Fruit fly (Drosophila melanogaster) whole organism, embryonic: Measurements from ENCODE around the gene CG8369.

Source experiments
- Adf1 ChIP-seq: fragments of 200-800 bp; sonication (Bioruptor generic); IDR thresholded peaks from 2 replicates; pipeline ENCODE4 v1.3.6; 2022; ENCODE audit warnings: missing biosample characterization, missing genetic modification characterization
- B-H1 ChIP-seq: fragments of 200-800 bp; sonication (Bioruptor generic); IDR thresholded peaks from 3 replicates; pipeline ENCODE4 v1.3.6; 2022; ENCODE audit warnings: missing biosample characterization, missing genetic modification characterization
- CG10543 ChIP-seq: fragments of 200-800 bp; sonication (Bioruptor generic); optimal IDR thresholded peaks from 3 replicates; lab custom pipeline; 2017; ENCODE audit warnings: missing biosample characterization, mild to moderate bottlenecking, missing genetic modification characterization, moderate library complexity
- CG12104 ChIP-seq: fragments of 200-800 bp; sonication (Bioruptor generic); optimal IDR thresholded peaks from 3 replicates; lab custom pipeline; 2016; ENCODE audit warnings: missing biosample characterization, missing genetic modification characterization
- CG12236 ChIP-seq: fragments of 200-800 bp; sonication (Bioruptor generic); optimal IDR thresholded peaks from 2 replicates; lab custom pipeline; 2016; ENCODE audit warnings: missing biosample characterization, missing genetic modification characterization
- CG1233 ChIP-seq: fragments of 200-800 bp; sonication (Bioruptor generic); optimal IDR thresholded peaks from 4 replicates; lab custom pipeline; 2018; ENCODE audit warnings: missing biosample characterization, mild to moderate bottlenecking, missing genetic modification characterization
- CG13894 ChIP-seq: fragments of 200-800 bp; sonication (Bioruptor generic); optimal IDR thresholded peaks from 3 replicates; lab custom pipeline; 2018; ENCODE audit warnings: missing biosample characterization, mild to moderate bottlenecking, missing genetic modification characterization, moderate library complexity
- CG15514 ChIP-seq: fragments of 200-800 bp; sonication (Bioruptor generic); optimal IDR thresholded peaks from 3 replicates; lab custom pipeline; 2017; ENCODE audit warnings: missing biosample characterization, missing genetic modification characterization, mild to moderate bottlenecking, moderate library complexity, missing genetic modification reagents
- CG17186 ChIP-seq: fragments of 200-800 bp; sonication (Bioruptor generic); optimal IDR thresholded peaks from 3 replicates; lab custom pipeline; 2017; ENCODE audit warnings: missing biosample characterization, missing genetic modification reagents, missing genetic modification characterization
- CG17361 ChIP-seq: fragments of 200-800 bp; sonication (Bioruptor generic); IDR thresholded peaks from 3 replicates; pipeline ENCODE4 v1.3.6; 2022; ENCODE audit warnings: missing biosample characterization, missing genetic modification characterization
- CG18599 ChIP-seq: fragments of 200-800 bp; sonication (Bioruptor generic); optimal IDR thresholded peaks from 3 replicates; lab custom pipeline; 2017; ENCODE audit warnings: missing biosample characterization, missing genetic modification characterization, mild to moderate bottlenecking, moderate library complexity, missing genetic modification reagents
- CG2199 ChIP-seq: fragments of 200-800 bp; sonication (Bioruptor generic); IDR thresholded peaks from 3 replicates; pipeline ENCODE4 v1.3.6; 2022; ENCODE audit warnings: missing biosample characterization, missing genetic modification characterization
- CG2202 ChIP-seq: fragments of 200-800 bp; sonication (Bioruptor generic); optimal IDR thresholded peaks from 2 replicates; lab custom pipeline; 2018; ENCODE audit warnings: missing biosample characterization, mild to moderate bottlenecking, missing genetic modification characterization
- CG2678 ChIP-seq: fragments of 200-800 bp; sonication (Bioruptor generic); optimal IDR thresholded peaks from 3 replicates; lab custom pipeline; 2019; ENCODE audit warnings: missing biosample characterization, mild to moderate bottlenecking, missing genetic modification characterization, moderate library complexity
- CG32767 ChIP-seq: fragments of 200-800 bp; sonication (Bioruptor generic); IDR thresholded peaks from 2 replicates; pipeline ENCODE4 v1.3.6; 2022; ENCODE audit warnings: missing biosample characterization, missing genetic modification characterization
- CG34376 ChIP-seq: fragments of 200-800 bp; sonication (Bioruptor generic); optimal IDR thresholded peaks from 2 replicates; lab custom pipeline; 2018; ENCODE audit warnings: missing biosample characterization, mild to moderate bottlenecking, missing genetic modification characterization
- CG42726 ChIP-seq: fragments of 200-800 bp; sonication (Bioruptor generic); IDR thresholded peaks from 2 replicates; pipeline ENCODE4 v1.3.6; 2022; ENCODE audit warnings: missing biosample characterization, missing genetic modification characterization; ENCODE audit not compliant: partially characterized antibody
- CG4360 ChIP-seq: fragments of 200-800 bp; sonication (Bioruptor generic); IDR thresholded peaks from 2 replicates; pipeline ENCODE4 v1.3.6; 2022; ENCODE audit warnings: missing biosample characterization, missing genetic modification characterization
- CG4707 ChIP-seq: fragments of 200-800 bp; sonication (Bioruptor generic); optimal IDR thresholded peaks from 2 replicates; lab custom pipeline; 2018; ENCODE audit warnings: missing biosample characterization, mild to moderate bottlenecking, missing genetic modification characterization, moderate library complexity
- CG7987 ChIP-seq: fragments of 200-800 bp; sonication (Bioruptor generic); optimal IDR thresholded peaks from 2 replicates; lab custom pipeline; 2018; ENCODE audit warnings: missing biosample characterization, mild to moderate bottlenecking, missing genetic modification characterization, moderate library complexity
- CG8359 ChIP-seq: fragments of 200-800 bp; sonication (Bioruptor generic); optimal IDR thresholded peaks from 2 replicates; lab custom pipeline; 2017; ENCODE audit warnings: missing biosample characterization, mild to moderate bottlenecking, missing genetic modification characterization, borderline replicate concordance
- ERR ChIP-seq: fragments of 200-800 bp; sonication (Bioruptor generic); optimal IDR thresholded peaks from 2 replicates; lab custom pipeline; 2016; ENCODE audit warnings: missing biosample characterization, missing genetic modification characterization
- Fer2 ChIP-seq: fragments of 200-800 bp; sonication (Bioruptor generic); optimal IDR thresholded peaks from 2 replicates; lab custom pipeline; 2018; ENCODE audit warnings: missing biosample characterization, mild to moderate bottlenecking, missing genetic modification characterization, moderate library complexity
- Max ChIP-seq: fragments of 200-800 bp; sonication (Bioruptor generic); optimal IDR thresholded peaks from 2 replicates; lab custom pipeline; 2016; ENCODE audit warnings: missing biosample characterization, mild to moderate bottlenecking, missing genetic modification characterization
- Med ChIP-seq: fragments of 200-800 bp; sonication (Bioruptor generic); peaks from one replicate; lab custom pipeline; 2016; ENCODE audit warnings: missing biosample characterization, missing genetic modification characterization, mild to moderate bottlenecking, inconsistent platforms, moderate library complexity
- Mrtf ChIP-seq: fragments of 200-800 bp; sonication (Bioruptor generic); IDR thresholded peaks from 3 replicates; pipeline ENCODE4 v1.3.6; 2022; ENCODE audit warnings: missing biosample characterization, missing genetic modification characterization
- Optix ChIP-seq: fragments of 200-800 bp; sonication (Bioruptor generic); IDR thresholded peaks from 3 replicates; pipeline ENCODE4 v1.3.6; 2022; ENCODE audit warnings: missing biosample characterization, missing genetic modification characterization
- Rfx ChIP-seq: fragments of 200-800 bp; sonication (Bioruptor generic); IDR thresholded peaks from 2 replicates; pipeline ENCODE4 v1.3.6; 2022; ENCODE audit warnings: missing biosample characterization, missing genetic modification characterization
- Side ChIP-seq: fragments of 200-800 bp; sonication (Bioruptor generic); optimal IDR thresholded peaks from 2 replicates; lab custom pipeline; 2016; ENCODE audit warnings: missing biosample characterization, missing genetic modification characterization
- Stat92E ChIP-seq, 3 experiments: fragments of >200 bp in 2 of 3; fragments of 200-800 bp in 1 of 3; sonication (Bioruptor generic) in 1 of 3; optimal IDR thresholded peaks; 2 replicates each; lab custom pipeline; 2017 to 2019; ENCODE audit warnings: missing biosample characterization in 3 of 3, missing genetic modification characterization in 3 of 3, mild to moderate bottlenecking in 1 of 3, moderate library complexity in 1 of 3
- Vsx1 ChIP-seq: fragments of 200-800 bp; sonication (Bioruptor generic); optimal IDR thresholded peaks from 2 replicates; lab custom pipeline; 2017; ENCODE audit warnings: missing biosample characterization, mild to moderate bottlenecking, missing genetic modification characterization, missing genetic modification reagents
- Xrp1 ChIP-seq: fragments of 200-800 bp; sonication (Bioruptor generic); IDR thresholded peaks from 2 replicates; pipeline ENCODE4 v1.3.6; 2022; ENCODE audit warnings: missing biosample characterization, missing genetic modification characterization
- chm ChIP-seq: fragments of 200-800 bp; sonication (Bioruptor generic); IDR thresholded peaks from 2 replicates; pipeline ENCODE4 v1.3.6; 2022; ENCODE audit warnings: missing biosample characterization, missing genetic modification characterization
- croc ChIP-seq: fragments of 200-800 bp; sonication (Bioruptor generic); conservative IDR thresholded peaks from 3 replicates; pipeline ENCODE4 v1.3.6; 2022; ENCODE audit warnings: missing biosample characterization, missing genetic modification characterization
- dati ChIP-seq: fragments of 200-800 bp; sonication (Bioruptor generic); IDR thresholded peaks from 2 replicates; pipeline ENCODE4 v1.3.6; 2022; ENCODE audit warnings: missing biosample characterization, missing genetic modification characterization
- gro ChIP-seq: fragments of 200-800 bp; sonication (Bioruptor generic); optimal IDR thresholded peaks from 2 replicates; lab custom pipeline; 2016; ENCODE audit warnings: missing biosample characterization, missing genetic modification characterization
- lab ChIP-seq: fragments of 200-800 bp; sonication (Bioruptor generic); optimal IDR thresholded peaks from 3 replicates; lab custom pipeline; 2017; ENCODE audit warnings: missing biosample characterization, missing genetic modification characterization, mild to moderate bottlenecking, moderate library complexity, missing genetic modification reagents
- nmo ChIP-seq: fragments of 200-800 bp; sonication (Bioruptor generic); optimal IDR thresholded peaks from 2 replicates; lab custom pipeline; 2018; ENCODE audit warnings: missing biosample characterization, mild to moderate bottlenecking, missing genetic modification characterization, moderate library complexity
- shn ChIP-seq: fragments of 200-800 bp; sonication (Bioruptor generic); optimal IDR thresholded peaks from 3 replicates; lab custom pipeline; 2016; ENCODE audit warnings: missing biosample characterization, missing genetic modification characterization
- slbo ChIP-seq: fragments of 200-800 bp; sonication (Bioruptor generic); IDR thresholded peaks from 2 replicates; pipeline ENCODE4 v1.3.6; 2022; ENCODE audit warnings: missing biosample characterization, missing genetic modification characterization
- sna ChIP-seq: fragments of 200-800 bp; sonication (Bioruptor generic); IDR thresholded peaks from 2 replicates; pipeline ENCODE4 v1.3.6; 2022; ENCODE audit warnings: missing biosample characterization, missing genetic modification characterization; ENCODE audit not compliant: partially characterized antibody
- sug ChIP-seq: fragments of 200-800 bp; optimal IDR thresholded peaks from 2 replicates; lab custom pipeline; 2019; ENCODE audit warnings: missing biosample characterization, mild to moderate bottlenecking, missing genetic modification characterization, moderate library complexity
- twi ChIP-seq: fragments of 200-800 bp; optimal IDR thresholded peaks from 2 replicates; lab custom pipeline; 2019; ENCODE audit warnings: missing biosample characterization, mild to moderate bottlenecking, missing genetic modification characterization, moderate library complexity
- wek ChIP-seq: fragments of 200-800 bp; sonication (Bioruptor generic); optimal IDR thresholded peaks from 3 replicates; lab custom pipeline; 2018; ENCODE audit warnings: missing biosample characterization, mild to moderate bottlenecking, missing genetic modification characterization, moderate library complexity

Gene CG8369

DNA sequence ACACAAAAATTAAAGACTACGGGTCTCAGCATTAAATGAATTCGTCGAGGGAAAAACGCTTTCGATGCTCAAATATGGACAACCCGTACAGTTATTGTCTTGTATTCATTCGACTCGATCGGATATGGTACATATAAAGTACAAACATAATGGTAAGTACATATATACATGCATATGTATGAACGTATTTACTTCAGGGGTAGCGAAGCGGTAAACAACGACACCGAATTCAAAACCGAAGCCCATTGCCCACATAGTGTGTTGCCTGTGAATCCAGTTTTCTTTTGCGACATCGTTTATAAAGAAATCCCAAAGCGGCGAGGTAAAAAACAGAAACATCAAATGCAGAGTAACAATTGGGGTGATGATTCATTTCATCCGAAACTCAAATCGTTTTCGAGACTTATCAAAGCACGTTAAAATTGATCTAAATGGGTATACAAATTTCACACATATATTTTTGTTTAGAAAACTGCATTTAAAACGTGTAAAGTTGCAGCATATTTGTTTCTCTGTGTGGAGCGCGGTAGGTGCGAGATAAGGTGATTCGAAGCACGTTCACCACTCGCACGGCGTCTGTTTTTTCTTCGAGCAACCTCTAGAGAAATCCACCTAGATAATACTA is 9.4 kb upstream of the CG8369 start (continued):
- TF ChIP-seq CG12236 (no peak), shn (GFP tag; lab: Kevin White, UChicago) (peak; percentile 41), CG32767 (GFP tag; lab: Robert Waterston, UW) (peak; percentile 61; the same call in 1 of the 2 replicates), Max (GFP tag; lab: Kevin White, UChicago) (peak; percentile 31), croc (peak; percentile 27; the same call in 1 of the 3 replicates), dati (no peak), CG12104 (GFP tag; lab: Kevin White, UChicago) (no peak), CG17361 (GFP tag; lab: Robert Waterston, UW) (no peak), slbo (GFP tag; lab: Robert Waterston, UW) (peak; percentile 67)
- TF ChIP-seq, all 482 proteins: peak for 231

DNA sequence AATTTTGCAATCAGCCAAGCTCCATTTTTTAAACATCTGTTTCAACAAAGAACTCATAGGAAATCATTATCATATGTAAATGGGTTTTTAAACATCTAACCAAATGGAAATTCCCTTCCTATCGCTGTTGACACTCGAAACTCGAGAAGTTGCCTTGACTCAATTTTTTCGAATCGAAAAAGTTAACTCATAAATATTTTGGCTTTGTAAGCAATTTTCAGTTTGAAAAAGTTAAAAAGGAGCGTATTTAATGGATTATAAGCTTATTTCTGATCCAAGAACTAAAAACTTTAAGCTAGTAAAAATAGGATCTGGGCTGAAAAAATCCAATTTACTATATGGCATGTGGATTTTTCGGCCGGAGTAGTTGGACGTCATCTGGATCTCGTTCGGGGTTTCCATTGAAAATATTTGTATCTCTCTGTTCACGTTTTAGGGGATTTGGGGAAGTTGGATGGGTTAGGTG is 8.6 kb upstream of the CG8369 start, which contains the start of gene CG9837:
TSS of gene CG9837 (minus strand) at position 416 of the 466 bp plus-strand sequence.
- peak; percentile 46 for TF ChIP-seq CG13894 (tag; lab: Kevin White, UChicago)
- no peak for TF ChIP-seq sna (GFP tag; lab: Robert Waterston, UW)
- peak; percentile 55 for TF ChIP-seq CG2678 (tag; lab: Kevin White, UChicago)
- TF ChIP-seq Fer2 (tag; lab: Kevin White, UChicago), result peak; percentile 18
- peak; percentile 8 for TF ChIP-seq Side (GFP tag; lab: Kevin White, UChicago)
- no peak for TF ChIP-seq Mrtf (GFP tag; lab: Robert Waterston, UW)
- TF ChIP-seq twi (tag; lab: Kevin White, UChicago), result peak; percentile 15
- TF ChIP-seq CG34376 (GFP tag; lab: Kevin White, UChicago), result peak; percentile 30
- peak; percentile 3 for TF ChIP-seq CG15514
- no peak for TF ChIP-seq Vsx1 (GFP tag; lab: Kevin White, UChicago)
- no peak for TF ChIP-seq ERR (GFP tag; lab: Kevin White, UChicago)
- TF ChIP-seq Med (GFP tag; lab: Kevin White, UChicago), result peak; percentile 34
- peak; percentile 9 for TF ChIP-seq gro (GFP tag; lab: Kevin White, UChicago)
- TF ChIP-seq sug (tag; lab: Kevin White, UChicago), result peak; percentile 8
- peak; percentile 8 for TF ChIP-seq CG10543 (GFP tag; lab: Kevin White, UChicago)
- TF ChIP-seq B-H1 (GFP tag; lab: Robert Waterston, UW), result 0 out of 3 replicates have a peak, but pooled peaks have one; percentile 3

DNA sequence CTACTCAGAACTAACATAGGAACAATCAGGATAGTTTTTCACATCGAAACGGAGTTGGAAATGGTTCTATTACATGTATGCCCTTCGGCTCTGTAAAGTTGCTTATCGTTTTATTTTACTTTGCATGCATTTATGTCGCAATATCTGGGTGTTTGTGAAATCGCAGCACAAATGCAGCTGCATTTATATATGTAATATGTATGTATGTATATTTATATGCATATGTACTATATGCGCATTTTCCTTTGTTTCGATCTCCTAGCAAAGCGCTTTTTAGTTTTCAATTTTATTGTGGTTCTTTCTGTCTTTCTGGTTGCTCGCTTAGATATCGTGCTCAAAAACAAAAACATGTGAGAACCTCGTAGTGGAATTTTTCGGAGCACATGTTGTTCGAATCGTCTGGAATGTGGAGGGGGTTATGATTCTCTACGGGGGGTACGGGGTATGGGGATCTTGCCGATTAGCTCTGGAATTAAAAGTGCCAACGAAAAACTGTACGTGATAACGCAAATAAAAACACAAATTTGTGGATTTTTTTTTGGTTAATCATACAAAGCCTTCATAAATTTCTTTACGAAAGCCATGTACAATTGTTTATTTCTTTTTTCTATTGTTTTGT is 7.7 kb upstream of the CG8369 start:
- TF ChIP-seq Optix (GFP tag; lab: Robert Waterston, UW), result no peak
- peak; percentile 7; the same call in 1 of the 2 replicates for TF ChIP-seq Rfx (GFP tag; lab: Robert Waterston, UW)
- TF ChIP-seq CG42726 (GFP tag; lab: Robert Waterston, UW), result no peak; the same call in 1 of the 2 replicates
- TF ChIP-seq chm (GFP tag; lab: Robert Waterston, UW), result 0 out of 2 replicates have a peak, but pooled peaks have one; percentile 46
- TF ChIP-seq CG8359 (GFP tag; lab: Kevin White, UChicago), result no peak
- peak; percentile 36 for TF ChIP-seq lab (GFP tag; lab: Kevin White, UChicago)
- peak; percentile 92 for TF ChIP-seq sug (tag; lab: Kevin White, UChicago)
- TF ChIP-seq nmo (GFP tag; lab: Kevin White, UChicago), result no peak
- peak; percentile 48 for TF ChIP-seq CG18599 (GFP tag; lab: Kevin White, UChicago)
- peak; percentile 18 for TF ChIP-seq CG1233 (GFP tag; lab: Kevin White, UChicago)
- no peak for TF ChIP-seq CG4707 (GFP tag; lab: Kevin White, UChicago)
- TF ChIP-seq CG4360 (GFP tag; lab: Robert Waterston, UW), result 0 out of 2 replicates have a peak, but pooled peaks have one; percentile 24
- TF ChIP-seq CG7987 (GFP tag; lab: Kevin White, UChicago), result peak; percentile 30
- TF ChIP-seq Adf1, result peak; percentile 9; the same call in 1 of the 2 replicates
- no peak for TF ChIP-seq CG17186 (GFP tag; lab: Kevin White, UChicago)
- TF ChIP-seq CG2199 (GFP tag; lab: Robert Waterston, UW), result peak; percentile 67; the same call in 1 of the 3 replicates
- no peak for TF ChIP-seq CG2202 (tag; lab: Kevin White, UChicago)
- peak; percentile 81 for TF ChIP-seq CG10543 (GFP tag; lab: Kevin White, UChicago)
- TF ChIP-seq Xrp1 (GFP tag; lab: Robert Waterston, UW), result 0 out of 2 replicates have a peak, but pooled peaks have one; percentile 5
- peak in 1 of 3 experiments; percentile 32 for TF ChIP-seq Stat92E (GFP tag; optimal IDR thresholded peaks at IDR 0.05; lab: Kevin White, UChicago)
- TF ChIP-seq wek, result no peak
